Worm (Caenorhabditis elegans) whole organism, midembryonic: ENCODE data around the gene F59A7.2.

Source experiments
- T22C8.4 ChIP-seq: fragments of 200-800 bp; sonication (Bioruptor generic); IDR thresholded peaks from 2 replicates; pipeline ENCODE4 v1.3.6; 2022; ENCODE audit warnings: missing genetic modification characterization, missing compliant biosample characterization
- cog-1 ChIP-seq: sonication (generic microtip); optimal IDR thresholded peaks from 2 replicates; lab custom pipeline; 2016; ENCODE audit warnings: missing genetic modification characterization, missing compliant biosample characterization
- flt-1 ChIP-seq: fragments of 200-800 bp; sonication (Bioruptor generic); IDR thresholded peaks from 2 replicates; pipeline ENCODE4 v1.3.6; 2022; ENCODE audit warnings: missing genetic modification characterization, missing compliant biosample characterization
- klf-2 ChIP-seq: fragments of 200-800 bp; sonication (Bioruptor generic); conservative IDR thresholded peaks from 2 replicates; pipeline ENCODE4 v1.3.6; 2022; ENCODE audit warnings: missing genetic modification reagents, missing genetic modification characterization, missing compliant biosample characterization
- med-1 ChIP-seq: sonication (generic microtip); optimal IDR thresholded peaks from 2 replicates; lab custom pipeline; 2017; ENCODE audit warnings: missing genetic modification characterization, mild to moderate bottlenecking, missing compliant biosample characterization, antibody characterized with exemption, missing genetic modification reagents; ENCODE audit not compliant: insufficient read depth
- ref-1 ChIP-seq: fragments of 200-800 bp; sonication (Bioruptor generic); conservative IDR thresholded peaks from 2 replicates; pipeline ENCODE4 v1.3.6; 2022; ENCODE audit warnings: missing genetic modification reagents, missing genetic modification characterization, missing compliant biosample characterization
- tab-1 ChIP-seq: fragments of 200-800 bp; sonication (Bioruptor generic); IDR thresholded peaks from 2 replicates; pipeline ENCODE4 v1.3.6; 2022; ENCODE audit warnings: missing genetic modification characterization, missing compliant biosample characterization
- ztf-23 ChIP-seq: fragments of 200-800 bp; sonication (Bioruptor generic); IDR thresholded peaks from 2 replicates; pipeline ENCODE4 v1.3.6; 2022; ENCODE audit warnings: missing genetic modification reagents, missing genetic modification characterization, missing compliant biosample characterization
- ztf-29 ChIP-seq: fragments of 200-800 bp; sonication (Bioruptor generic); IDR thresholded peaks from 2 replicates; pipeline ENCODE4 v1.3.6; 2022; ENCODE audit warnings: missing genetic modification reagents, missing genetic modification characterization, missing compliant biosample characterization

Gene F59A7.2

ce11 chrV:2031454-2031853 lies 15.1 kb upstream of the F59A7.2 start, which contains the start of gene hil-6:
TSS of gene hil-6 (minus strand) at chrV:2031554.
- TF ChIP-seq klf-2 (GFP tag; lab: Robert Waterston, UW) (no peak), ztf-23 (GFP tag; lab: Robert Waterston, UW) (no peak), T22C8.4 (GFP tag; lab: Robert Waterston, UW) (no peak), ref-1 (GFP tag; lab: Robert Waterston, UW) (no peak), flt-1 (GFP tag; lab: Robert Waterston, UW) (no peak)

ce11 chrV:2030661-2031060 lies 14.3 kb upstream of the F59A7.2 start:
- no peak for TF ChIP-seq ztf-29
- TF ChIP-seq ztf-23 (GFP tag; lab: Robert Waterston, UW) = no peak
- no peak for TF ChIP-seq T22C8.4 (GFP tag; lab: Robert Waterston, UW)
- TF ChIP-seq flt-1 (GFP tag; lab: Robert Waterston, UW) = no peak
- no peak for TF ChIP-seq tab-1 (GFP tag; lab: Robert Waterston, UW)
- TF ChIP-seq ref-1 (GFP tag; lab: Robert Waterston, UW) = no peak
- no peak for TF ChIP-seq med-1 (GFP tag; lab: Kevin White, UChicago)
- no peak for TF ChIP-seq cog-1 (tag; lab: Kevin White, UChicago)
- TF ChIP-seq klf-2 (GFP tag; lab: Robert Waterston, UW) = no peak

- TF ChIP-seq klf-2 (GFP tag; lab: Robert Waterston, UW) (no peak), med-1 (GFP tag; lab: Kevin White, UChicago) (no peak), ref-1 (GFP tag; lab: Robert Waterston, UW) (no peak), ztf-23 (GFP tag; lab: Robert Waterston, UW) (no peak), T22C8.4 (GFP tag; lab: Robert Waterston, UW) (no peak), ztf-29 (no peak), cog-1 (tag; lab: Kevin White, UChicago) (no peak), tab-1 (GFP tag; lab: Robert Waterston, UW) (no peak), flt-1 (GFP tag; lab: Robert Waterston, UW) (no peak)
Measured at ce11 chrV:2029877-2030276, 13.5 kb upstream of the F59A7.2 start, which contains the start of gene F59A7.12. TSS of gene F59A7.12 (plus strand) at chrV:2030177.

ce11 chrV:2027787-2028186 lies 11.5 kb upstream of the F59A7.2 start, which contains the start of gene srab-13:
TSS of gene srab-13 (minus strand) at chrV:2027887.
- TF ChIP-seq med-1 (GFP tag; lab: Kevin White, UChicago) (no peak), flt-1 (GFP tag; lab: Robert Waterston, UW) (no peak), tab-1 (GFP tag; lab: Robert Waterston, UW) (no peak), cog-1 (tag; lab: Kevin White, UChicago) (no peak), klf-2 (GFP tag; lab: Robert Waterston, UW) (no peak), T22C8.4 (GFP tag; lab: Robert Waterston, UW) (no peak), ztf-23 (GFP tag; lab: Robert Waterston, UW) (no peak), ref-1 (GFP tag; lab: Robert Waterston, UW) (no peak), ztf-29 (no peak)

ce11 chrV:2022374-2022773 lies 6.0 kb upstream of the F59A7.2 start, which contains the start of gene F59A7.5:
TSS of gene F59A7.5 (plus strand) at chrV:2022674.
- TF ChIP-seq med-1 (GFP tag; lab: Kevin White, UChicago) (no peak), klf-2 (GFP tag; lab: Robert Waterston, UW) (no peak)

ce11 chrV:2021283-2021682 lies 5.0 kb upstream of the F59A7.2 start:
- TF ChIP-seq med-1 (GFP tag; lab: Kevin White, UChicago) (no peak), ztf-29 (no peak)

- no peak for TF ChIP-seq cog-1 (tag; lab: Kevin White, UChicago)
- no peak for TF ChIP-seq ztf-23 (GFP tag; lab: Robert Waterston, UW)
- TF ChIP-seq klf-2 (GFP tag; lab: Robert Waterston, UW) = no peak
- TF ChIP-seq T22C8.4 (GFP tag; lab: Robert Waterston, UW) = no peak
- no peak for TF ChIP-seq med-1 (GFP tag; lab: Kevin White, UChicago)
- no peak for TF ChIP-seq flt-1 (GFP tag; lab: Robert Waterston, UW)
- TF ChIP-seq ref-1 (GFP tag; lab: Robert Waterston, UW) = no peak
- no peak for TF ChIP-seq ztf-29
- no peak for TF ChIP-seq tab-1 (GFP tag; lab: Robert Waterston, UW)
Measured at ce11 chrV:2018689-2019088, 2.4 kb upstream of the F59A7.2 start, which contains the start of gene F59A7.14. TSS of gene F59A7.14 (plus strand) at chrV:2018989.

ce11 chrV:2013824-2014223 lies 2.5 kb downstream of the F59A7.2 start, which contains the start of gene F59A7.11:
TSS of gene F59A7.11 (minus strand) at chrV:2013924.
- TF ChIP-seq flt-1 (GFP tag; lab: Robert Waterston, UW) (no peak), T22C8.4 (GFP tag; lab: Robert Waterston, UW) (no peak), ref-1 (GFP tag; lab: Robert Waterston, UW) (no peak), klf-2 (GFP tag; lab: Robert Waterston, UW) (no peak), ztf-23 (GFP tag; lab: Robert Waterston, UW) (no peak), med-1 (GFP tag; lab: Kevin White, UChicago) (no peak), cog-1 (tag; lab: Kevin White, UChicago) (no peak), ztf-29 (no peak), tab-1 (GFP tag; lab: Robert Waterston, UW) (no peak)

- TF ChIP-seq cog-1 (tag; lab: Kevin White, UChicago) (no peak), ref-1 (GFP tag; lab: Robert Waterston, UW) (no peak), tab-1 (GFP tag; lab: Robert Waterston, UW) (no peak), flt-1 (GFP tag; lab: Robert Waterston, UW) (no peak), med-1 (GFP tag; lab: Kevin White, UChicago) (no peak), ztf-29 (no peak), ztf-23 (GFP tag; lab: Robert Waterston, UW) (no peak), T22C8.4 (GFP tag; lab: Robert Waterston, UW) (no peak), klf-2 (GFP tag; lab: Robert Waterston, UW) (no peak)
Measured at ce11 chrV:2011777-2012176, 4.6 kb downstream of the F59A7.2 start, which contains the start of gene F59A7.7. TSS of gene F59A7.7 (plus strand) at chrV:2012077.
